Worm (Caenorhabditis elegans): ENCODE measurements around the gene fbf-1.

- TF ChIP-seq nhr-11 (tag; optimal IDR thresholded peaks at IDR 0.05), result no peak
- no peak for TF ChIP-seq ceh-82 (tag; optimal IDR thresholded peaks at IDR 0.05)
- no peak for TF ChIP-seq lin-39 (tag; optimal IDR thresholded peaks at IDR 0.05)
- no peak for TF ChIP-seq snpc-4 (tag; optimal IDR thresholded peaks at IDR 0.05)
- no peak for TF ChIP-seq egl-27 (tag; optimal IDR thresholded peaks at IDR 0.05)
These were observed 33.3 kb upstream of the fbf-1 start for ce11 chrII:6113842-6114441.
